Worm (Caenorhabditis elegans): ENCODE results near the gene T10G3.2.

T10G3.2 gene

ce11 chrV:13476350-13476749 lies 3.3 kb downstream of the T10G3.2 start, which contains the start of gene T10G3.8:
T10G3.8 (minus strand) TSS chrV:13476450.
- TF ChIP-seq lin-11 (tag; optimal IDR thresholded peaks at IDR 0.05) (no peak), ama-1 (optimal IDR thresholded peaks at IDR 0.05) (no peak), sox-2 (GFP tag; IDR thresholded peaks at IDR 0.05) (no peak), mec-3 (tag; optimal IDR thresholded peaks at IDR 0.05; ENCODE audit: borderline replicate concordance) (no peak), rnt-1 (tag; optimal IDR thresholded peaks at IDR 0.05) (no peak), F13H6.1 (tag; optimal IDR thresholded peaks at IDR 0.05) (no peak), ceh-9 (tag; optimal IDR thresholded peaks at IDR 0.05) (no peak), ceh-22 (tag; optimal IDR thresholded peaks at IDR 0.05) (no peak), K09A11.1 (tag; optimal IDR thresholded peaks at IDR 0.05; ENCODE audit: insufficient read depth) (no peak), hlh-8 (tag; optimal IDR thresholded peaks at IDR 0.05) (no peak), hlh-6 (tag; optimal IDR thresholded peaks at IDR 0.05) (no peak), madf-2 (tag; optimal IDR thresholded peaks at IDR 0.05) (no peak), eyg-1 (tag; optimal IDR thresholded peaks at IDR 0.05) (no peak), ceh-2 (tag; optimal IDR thresholded peaks at IDR 0.05) (no peak), che-1 (tag; optimal IDR thresholded peaks at IDR 0.05) (no peak), tbx-7 (tag; optimal IDR thresholded peaks at IDR 0.05) (no peak), hlh-30 (tag; optimal IDR thresholded peaks at IDR 0.05; ENCODE audit: insufficient read depth) (no peak), elt-4 (tag; optimal IDR thresholded peaks at IDR 0.05) (no peak), nhr-11 (tag; optimal IDR thresholded peaks at IDR 0.05) (no peak), T23F11.4 (GFP tag; optimal IDR thresholded peaks at IDR 0.05) (no peak)

- no peak for TF ChIP-seq ceh-14 (tag; optimal IDR thresholded peaks at IDR 0.05)
- no peak for TF ChIP-seq madf-2 (tag; optimal IDR thresholded peaks at IDR 0.05)
- no peak for TF ChIP-seq hlh-6 (tag; optimal IDR thresholded peaks at IDR 0.05)
- TF ChIP-seq unc-55 (GFP tag; optimal IDR thresholded peaks at IDR 0.05), result peak; percentile 76
- no peak for TF ChIP-seq ref-2 (tag; optimal IDR thresholded peaks at IDR 0.05)
- TF ChIP-seq ceh-18 (tag; optimal IDR thresholded peaks at IDR 0.05), result no peak
Measured at ce11 chrV:13473467-13473866, 6.2 kb downstream of the T10G3.2 start, which contains the start of gene T10G3.1. T10G3.1 (minus strand) TSS chrV:13473679.

DNA sequence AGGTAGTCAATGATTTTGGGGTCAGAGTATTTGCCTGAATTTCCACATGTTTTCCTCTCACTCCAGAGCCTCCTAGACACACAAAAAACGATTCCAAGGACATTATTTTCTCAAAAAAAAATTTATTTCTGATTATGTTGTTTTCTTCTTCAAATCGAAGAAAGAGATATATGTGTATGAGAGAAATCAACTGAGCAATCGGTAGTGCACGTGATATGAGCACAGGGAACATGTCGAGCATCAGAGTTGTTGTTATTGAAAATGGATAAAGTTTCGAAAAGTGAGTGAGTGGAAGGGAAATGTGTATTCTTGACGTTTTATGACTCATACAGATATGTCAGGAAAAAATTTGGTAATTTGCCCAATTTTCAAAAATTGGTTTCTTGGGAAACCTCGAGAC lies 7.6 kb downstream of the T10G3.2 start:
- no peak for TF ChIP-seq ama-1 (optimal IDR thresholded peaks at IDR 0.05)
- TF ChIP-seq gmeb-2 (tag; optimal IDR thresholded peaks at IDR 0.05), result no peak
- TF ChIP-seq pax-1 (tag; optimal IDR thresholded peaks at IDR 0.05), result no peak
- TF ChIP-seq nhr-232 (tag; optimal IDR thresholded peaks at IDR 0.05), result no peak
- TF ChIP-seq unc-86 (tag; optimal IDR thresholded peaks at IDR 0.05), result no peak
- no peak for TF ChIP-seq ceh-34 (tag; optimal IDR thresholded peaks at IDR 0.05)
- TF ChIP-seq T23F11.4 (GFP tag; optimal IDR thresholded peaks at IDR 0.05), result no peak
- TF ChIP-seq ceh-30 (tag; optimal IDR thresholded peaks at IDR 0.05), result no peak
- TF ChIP-seq ets-4 (tag; optimal IDR thresholded peaks at IDR 0.05), result no peak
- TF ChIP-seq C38D4.7 (GFP tag; optimal IDR thresholded peaks at IDR 0.05), result no peak
- no peak for TF ChIP-seq F13H6.1 (tag; optimal IDR thresholded peaks at IDR 0.05)
- TF ChIP-seq syd-9 (tag; optimal IDR thresholded peaks at IDR 0.05), result no peak
- TF ChIP-seq ztf-16 (tag; optimal IDR thresholded peaks at IDR 0.05), result no peak
- no peak for TF ChIP-seq hlh-30 (tag; optimal IDR thresholded peaks at IDR 0.05; ENCODE audit: insufficient read depth)
- TF ChIP-seq elt-2 (tag; optimal IDR thresholded peaks at IDR 0.05), result no peak

ce11 chrV:13468190-13468765 lies 11.4 kb downstream of the T10G3.2 start, which contains the start of the genes F25H9.6 and F25H9.7:
F25H9.6 (minus strand) TSS chrV:13468361.
F25H9.7 (plus strand) TSS chrV:13468376.
- no peak for TF ChIP-seq pha-4 (tag; optimal IDR thresholded peaks at IDR 0.05)
- TF ChIP-seq C38D4.7 (GFP tag; optimal IDR thresholded peaks at IDR 0.05), result no peak
- no peak for TF ChIP-seq sox-4 (tag; optimal IDR thresholded peaks at IDR 0.05)
- TF ChIP-seq unc-55 (GFP tag; optimal IDR thresholded peaks at IDR 0.05), result no peak
- no peak for TF ChIP-seq sox-2 (GFP tag; IDR thresholded peaks at IDR 0.05)
- TF ChIP-seq ref-2 (tag; optimal IDR thresholded peaks at IDR 0.05), result peak; percentile 94
- peak; percentile 22 for TF ChIP-seq lin-11 (tag; optimal IDR thresholded peaks at IDR 0.05)
- peak; percentile 92 for TF ChIP-seq hlh-8 (tag; optimal IDR thresholded peaks at IDR 0.05)
- TF ChIP-seq pag-3 (tag; optimal IDR thresholded peaks at IDR 0.05; ENCODE audit: borderline replicate concordance), result peak; percentile 17
- no peak for TF ChIP-seq Y22D7AL.16 (tag; optimal IDR thresholded peaks at IDR 0.05)
- peak; percentile 33 for TF ChIP-seq ceh-18 (tag; optimal IDR thresholded peaks at IDR 0.05)
- peak; percentile 95 for TF ChIP-seq tbx-2 (tag; optimal IDR thresholded peaks at IDR 0.05)
- TF ChIP-seq unc-3 (GFP tag; conservative IDR thresholded peaks at IDR 0.05), result no peak
- TF ChIP-seq unc-3 (tag; optimal IDR thresholded peaks at IDR 0.05), result no peak
- peak; percentile 97 for TF ChIP-seq ceh-2 (tag; optimal IDR thresholded peaks at IDR 0.05)
- peak; percentile 76 for TF ChIP-seq fkh-6 (tag; optimal IDR thresholded peaks at IDR 0.05)
- peak; percentile 91 for TF ChIP-seq zip-5 (tag; optimal IDR thresholded peaks at IDR 0.05)
- TF ChIP-seq ets-4 (tag; optimal IDR thresholded peaks at IDR 0.05), result peak; percentile 96
- TF ChIP-seq fax-1 (tag; optimal IDR thresholded peaks at IDR 0.05), result peak; percentile 79
- no peak for TF ChIP-seq hlh-13 (GFP tag; optimal IDR thresholded peaks at IDR 0.05)
- TF ChIP-seq odd-2 (tag; optimal IDR thresholded peaks at IDR 0.05), result no peak
- TF ChIP-seq che-1 (tag; optimal IDR thresholded peaks at IDR 0.05), result no peak
- TF ChIP-seq nhr-232 (tag; optimal IDR thresholded peaks at IDR 0.05), result no peak

Data from whole organism, late embryonic.